Worm (Caenorhabditis elegans) whole organism, young adult: ENCODE data around the gene xrn-2.

Source experiments
- F39B2.1 ChIP-seq: fragments of 200-800 bp; sonication (Bioruptor generic); IDR thresholded peaks from 2 replicates; pipeline ENCODE4 v1.3.6; 2022; ENCODE audit warnings: missing genetic modification reagents, missing genetic modification characterization, missing compliant biosample characterization
- F49E8.2 ChIP-seq: sonication (generic microtip); optimal IDR thresholded peaks from 3 replicates; lab custom pipeline; 2017; ENCODE audit warnings: missing genetic modification characterization, mild to moderate bottlenecking, missing compliant biosample characterization, antibody characterized with exemption, moderate library complexity; ENCODE audit not compliant: insufficient read depth
- F52B5.7 ChIP-seq: sonication (generic microtip); optimal IDR thresholded peaks from 2 replicates; lab custom pipeline; 2016; ENCODE audit warnings: mild to moderate bottlenecking, missing genetic modification characterization, missing compliant biosample characterization
- F57A8.1 ChIP-seq: fragments of 200-800 bp; sonication (Bioruptor generic); optimal IDR thresholded peaks from 2 replicates; lab custom pipeline; 2018; ENCODE audit warnings: mild to moderate bottlenecking, missing genetic modification characterization, moderate library complexity, missing compliant biosample characterization
- K11D2.4 ChIP-seq: fragments of 200-800 bp; sonication (Bioruptor generic); IDR thresholded peaks from 2 replicates; pipeline ENCODE4 v1.3.6; 2022; ENCODE audit warnings: missing genetic modification reagents, missing genetic modification characterization, missing compliant biosample characterization
- T07F8.4 ChIP-seq: sonication (generic microtip); optimal IDR thresholded peaks from 2 replicates; lab custom pipeline; 2016; ENCODE audit warnings: mild to moderate bottlenecking, missing genetic modification characterization, moderate library complexity, missing compliant biosample characterization
- T26A5.8 ChIP-seq: sonication (generic microtip); optimal IDR thresholded peaks from 2 replicates; lab custom pipeline; 2016; ENCODE audit warnings: missing genetic modification characterization, missing compliant biosample characterization
- atf-7 ChIP-seq: sonication (generic microtip); optimal IDR thresholded peaks from 2 replicates; lab custom pipeline; 2017; ENCODE audit warnings: mild to moderate bottlenecking, missing genetic modification characterization, missing compliant biosample characterization
- attf-3 ChIP-seq: fragments of 200-800 bp; sonication (Bioruptor generic); conservative IDR thresholded peaks from 2 replicates; pipeline ENCODE4 v1.3.6; 2022; ENCODE audit warnings: missing genetic modification reagents, missing genetic modification characterization, missing compliant biosample characterization
- attf-5 ChIP-seq: fragments of 200-800 bp; sonication (Bioruptor generic); optimal IDR thresholded peaks from 2 replicates; lab custom pipeline; 2018; ENCODE audit warnings: mild to moderate bottlenecking, missing genetic modification characterization, missing compliant biosample characterization
- attf-6 ChIP-seq: fragments of 200-800 bp; sonication (Bioruptor generic); IDR thresholded peaks from 2 replicates; pipeline ENCODE4 v1.3.6; 2022; ENCODE audit warnings: missing genetic modification reagents, missing genetic modification characterization, missing compliant biosample characterization
- ccch-3 ChIP-seq: fragments of 200-800 bp; sonication (Bioruptor generic); optimal IDR thresholded peaks from 2 replicates; lab custom pipeline; 2018; ENCODE audit warnings: mild to moderate bottlenecking, missing genetic modification characterization, missing compliant biosample characterization
- ceh-27 ChIP-seq: fragments of 200-800 bp; sonication (Bioruptor generic); optimal IDR thresholded peaks from 2 replicates; lab custom pipeline; 2018; ENCODE audit warnings: mild to moderate bottlenecking, missing genetic modification characterization, moderate library complexity, missing compliant biosample characterization
- ceh-79 ChIP-seq: sonication (generic microtip); optimal IDR thresholded peaks from 2 replicates; lab custom pipeline; 2017; ENCODE audit warnings: mild to moderate bottlenecking, missing genetic modification characterization, missing compliant biosample characterization
- chd-7 ChIP-seq: sonication (generic microtip); optimal IDR thresholded peaks from 2 replicates; lab custom pipeline; 2016; ENCODE audit warnings: mild to moderate bottlenecking, missing genetic modification characterization, moderate library complexity, missing compliant biosample characterization
- dpff-1 ChIP-seq: sonication (generic microtip); optimal IDR thresholded peaks from 2 replicates; lab custom pipeline; 2017; ENCODE audit warnings: mild to moderate bottlenecking, missing genetic modification characterization, missing compliant biosample characterization
- efl-1 ChIP-seq: fragments of 150-350 bp; optimal IDR thresholded peaks from 2 replicates; lab custom pipeline; 2014; ENCODE audit warnings: missing biosample characterization, missing genetic modification reagents, missing genetic modification characterization
- fkh-3 ChIP-seq: sonication (generic microtip); optimal IDR thresholded peaks from 2 replicates; lab custom pipeline; 2016; ENCODE audit warnings: mild to moderate bottlenecking, missing genetic modification characterization, missing compliant biosample characterization
- hmg-1.2 ChIP-seq: fragments of 200-800 bp; sonication (Bioruptor generic); IDR thresholded peaks from 2 replicates; pipeline ENCODE4 v1.3.6; 2022; ENCODE audit warnings: missing genetic modification reagents, missing genetic modification characterization, missing compliant biosample characterization
- hrde-1 ChIP-seq: sonication (generic microtip); optimal IDR thresholded peaks from 2 replicates; lab custom pipeline; 2016; ENCODE audit warnings: missing genetic modification characterization, mild to moderate bottlenecking, missing compliant biosample characterization, moderate library complexity, missing genotype, missing genetic modification reagents, borderline replicate concordance
- hsf-1 ChIP-seq: fragments of 200-800 bp; sonication (Bioruptor generic); IDR thresholded peaks from 2 replicates; pipeline ENCODE4 v1.3.6; 2022; ENCODE audit warnings: missing genetic modification reagents, missing genetic modification characterization, missing compliant biosample characterization
- let-607 ChIP-seq, 2 experiments: fragments of 200-800 bp in 1 of 2; sonication (Bioruptor generic) in 1 of 2; sonication (generic microtip) in 1 of 2; optimal IDR thresholded peaks; 2 replicates each; lab custom pipeline; 2016 to 2018; ENCODE audit warnings: mild to moderate bottlenecking in 2 of 2, missing compliant biosample characterization in 2 of 2, missing genetic modification characterization in 2 of 2, moderate library complexity in 2 of 2, missing genotype in 1 of 2
- lin-35 ChIP-seq, 3 experiments: fragments of 150-350 bp in 2 of 3; sonication (generic microtip) in 1 of 3; optimal IDR thresholded peaks; 2 replicates each; lab custom pipeline; 2014 to 2018; ENCODE audit warnings: missing biosample characterization in 3 of 3, missing genetic modification characterization in 3 of 3, missing genetic modification reagents in 3 of 3
- lsl-1 ChIP-seq: fragments of 200-800 bp; sonication (Bioruptor generic); optimal IDR thresholded peaks from 2 replicates; lab custom pipeline; 2018; ENCODE audit warnings: mild to moderate bottlenecking, missing genetic modification characterization, moderate library complexity, missing compliant biosample characterization
- madf-10 ChIP-seq: sonication (generic microtip); optimal IDR thresholded peaks from 2 replicates; lab custom pipeline; 2016; ENCODE audit warnings: mild to moderate bottlenecking, missing genetic modification characterization, missing compliant biosample characterization
- madf-3 ChIP-seq: fragments of 200-800 bp; sonication (Bioruptor generic); IDR thresholded peaks from 2 replicates; pipeline ENCODE4 v1.3.6; 2022; ENCODE audit warnings: missing genetic modification reagents, missing genetic modification characterization, missing compliant biosample characterization
- madf-6 ChIP-seq: fragments of 200-800 bp; sonication (Bioruptor generic); IDR thresholded peaks from 2 replicates; pipeline ENCODE4 v1.3.6; 2022; ENCODE audit warnings: missing genetic modification reagents, missing genetic modification characterization, missing compliant biosample characterization
- madf-8 ChIP-seq: fragments of 200-800 bp; sonication (Bioruptor generic); conservative IDR thresholded peaks from 2 replicates; pipeline ENCODE4 v1.3.6; 2022; ENCODE audit warnings: missing genetic modification reagents, missing genetic modification characterization, missing compliant biosample characterization
- mxl-1 ChIP-seq: sonication (generic microtip); optimal IDR thresholded peaks from 2 replicates; lab custom pipeline; 2016; ENCODE audit warnings: missing genetic modification characterization, missing compliant biosample characterization
- nfya-1 ChIP-seq: sonication (generic microtip); optimal IDR thresholded peaks from 2 replicates; lab custom pipeline; 2017; ENCODE audit warnings: antibody characterized with exemption, missing compliant biosample characterization, missing genetic modification characterization, borderline replicate concordance; ENCODE audit not compliant: insufficient read depth
- nfya-2 ChIP-seq: fragments of 200-800 bp; sonication (Bioruptor generic); IDR thresholded peaks from 2 replicates; pipeline ENCODE4 v1.3.6; 2022; ENCODE audit warnings: missing genetic modification reagents, missing genetic modification characterization, missing compliant biosample characterization
- nfyb-1 ChIP-seq: fragments of 200-800 bp; sonication (Bioruptor generic); IDR thresholded peaks from 2 replicates; pipeline ENCODE4 v1.3.6; 2022; ENCODE audit warnings: missing genetic modification reagents, missing genetic modification characterization, missing compliant biosample characterization
- nhr-120 ChIP-seq: fragments of 200-800 bp; sonication (Bioruptor generic); IDR thresholded peaks from 2 replicates; pipeline ENCODE4 v1.3.6; 2022; ENCODE audit warnings: missing genetic modification characterization, missing compliant biosample characterization
- nhr-179 ChIP-seq: sonication (generic microtip); optimal IDR thresholded peaks from 2 replicates; lab custom pipeline; 2016; ENCODE audit warnings: mild to moderate bottlenecking, missing genetic modification characterization, missing compliant biosample characterization
- nhr-90 ChIP-seq: sonication (generic microtip); optimal IDR thresholded peaks from 2 replicates; lab custom pipeline; 2016; ENCODE audit warnings: missing genotype, mild to moderate bottlenecking, missing genetic modification characterization, missing compliant biosample characterization
- repo-1 ChIP-seq: sonication (generic microtip); optimal IDR thresholded peaks from 2 replicates; lab custom pipeline; 2017; ENCODE audit warnings: mild to moderate bottlenecking, missing genetic modification characterization, missing compliant biosample characterization
- sdz-38 ChIP-seq: sonication (generic microtip); optimal IDR thresholded peaks from 2 replicates; lab custom pipeline; 2016; ENCODE audit warnings: missing genotype, missing genetic modification characterization, missing compliant biosample characterization
- sea-2 ChIP-seq: fragments of 200-800 bp; sonication (Bioruptor generic); IDR thresholded peaks from 2 replicates; pipeline ENCODE4 v1.3.6; 2022; ENCODE audit warnings: missing genetic modification characterization, missing compliant biosample characterization
- snpc-4 ChIP-seq, 5 experiments: fragments of 150-350 bp in 1 of 5; sonication (generic microtip) in 4 of 5; optimal IDR thresholded peaks; 2 replicates each; lab custom pipeline; 2014 to 2018; ENCODE audit warnings: missing genetic modification characterization in 5 of 5, missing biosample characterization in 3 of 5, antibody characterized with exemption in 2 of 5, mild to moderate bottlenecking in 2 of 5, missing compliant biosample characterization in 2 of 5, missing genotype in 2 of 5, moderate library complexity in 2 of 5, missing genetic modification reagents in 1 of 5
- somi-1 ChIP-seq: fragments of 200-800 bp; sonication (Bioruptor generic); optimal IDR thresholded peaks from 2 replicates; lab custom pipeline; 2018; ENCODE audit warnings: mild to moderate bottlenecking, missing genetic modification characterization, missing compliant biosample characterization
- sptf-2 ChIP-seq: fragments of 200-800 bp; sonication (Bioruptor generic); optimal IDR thresholded peaks from 2 replicates; lab custom pipeline; 2018; ENCODE audit warnings: mild to moderate bottlenecking, missing genetic modification characterization, missing compliant biosample characterization
- xnd-1 ChIP-seq: sonication (generic microtip); optimal IDR thresholded peaks from 2 replicates; lab custom pipeline; 2016; ENCODE audit warnings: missing genotype, missing genetic modification reagents, missing genetic modification characterization, missing compliant biosample characterization
- ztf-22 ChIP-seq: fragments of 200-800 bp; sonication (Bioruptor generic); optimal IDR thresholded peaks from 2 replicates; lab custom pipeline; 2018; ENCODE audit warnings: mild to moderate bottlenecking, missing genetic modification characterization, moderate library complexity, missing compliant biosample characterization
- ztf-25 ChIP-seq: fragments of 200-800 bp; sonication (Bioruptor generic); IDR thresholded peaks from 2 replicates; pipeline ENCODE4 v1.3.6; 2022; ENCODE audit warnings: missing genetic modification reagents, missing genetic modification characterization, missing compliant biosample characterization
- ztf-28 ChIP-seq: fragments of 200-800 bp; sonication (Bioruptor generic); IDR thresholded peaks from 2 replicates; pipeline ENCODE4 v1.3.6; 2022; ENCODE audit warnings: missing genetic modification reagents, missing genetic modification characterization, missing compliant biosample characterization
- ztf-6 ChIP-seq: fragments of 200-800 bp; sonication (Bioruptor generic); IDR thresholded peaks from 2 replicates; pipeline ENCODE4 v1.3.6; 2022; ENCODE audit warnings: missing genetic modification reagents, missing genetic modification characterization, missing compliant biosample characterization

The xrn-2 gene

ce11 chrII:14155259-14156023 is at the start of gene xrn-2, which contains the start of gene rpl-43:
TSS of gene xrn-2 (plus strand) at chrII:14155768.
TSS of gene rpl-43 (plus strand) at chrII:14155294.
- TF ChIP-seq ztf-6 (GFP tag; lab: Robert Waterston, UW) (no peak), mxl-1 (tag; lab: Kevin White, UChicago) (no peak), T07F8.4 (tag; lab: Kevin White, UChicago) (no peak), lsl-1 (GFP tag; lab: Kevin White, UChicago) (peak; percentile 58), xnd-1 (tag; lab: Kevin White, UChicago) (peak; percentile 58), hrde-1 (peak; percentile 94), snpc-4 (GFP tag; optimal IDR thresholded peaks at IDR 0.05; lab: Kevin White, UChicago) (peak; percentile 41), snpc-4 (tag; optimal IDR thresholded peaks at IDR 0.05; lab: Kevin White, UChicago) (peak in 2 of 4 experiments; percentile 11 to 54), nfyb-1 (GFP tag; lab: Robert Waterston, UW) (peak; percentile 79), ccch-3 (GFP tag; lab: Kevin White, UChicago) (no peak), chd-7 (peak; percentile 82), F39B2.1 (GFP tag; lab: Robert Waterston, UW) (peak; percentile 92), hmg-1.2 (peak; percentile 39), madf-10 (tag; lab: Kevin White, UChicago) (no peak), nhr-179 (tag; lab: Kevin White, UChicago) (no peak), ceh-27 (GFP tag; lab: Kevin White, UChicago) (no peak), nhr-90 (tag; lab: Kevin White, UChicago) (no peak), ztf-28 (GFP tag; lab: Robert Waterston, UW) (no peak), madf-6 (peak; percentile 87), ztf-22 (GFP tag; lab: Kevin White, UChicago) (no peak), ztf-25 (GFP tag; lab: Robert Waterston, UW) (0 out of 2 replicates have a peak, but pooled peaks have one; percentile 45), nfya-2 (GFP tag; lab: Robert Waterston, UW) (peak; percentile 86; the same call in 1 of the 2 replicates), efl-1 (peak; percentile 7), T26A5.8 (tag; lab: Kevin White, UChicago) (peak; percentile 71), hsf-1 (GFP tag; lab: Robert Waterston, UW) (peak; percentile 87), sdz-38 (tag; lab: Kevin White, UChicago) (no peak), F52B5.7 (tag; lab: Kevin White, UChicago) (peak; percentile 69), repo-1 (tag; lab: Kevin White, UChicago) (peak; percentile 56), attf-5 (GFP tag; lab: Kevin White, UChicago) (peak; percentile 30), atf-7 (tag; lab: Kevin White, UChicago) (peak; percentile 72), madf-3 (GFP tag; lab: Robert Waterston, UW) (peak; percentile 92), dpff-1 (peak; percentile 65), F57A8.1 (no peak), attf-6 (GFP tag; lab: Robert Waterston, UW) (peak; percentile 87), somi-1 (no peak), nfya-1 (tag; lab: Kevin White, UChicago) (no peak), fkh-3 (tag; lab: Kevin White, UChicago) (peak; percentile 79), ceh-79 (peak; percentile 35), lin-35 (GFP tag; optimal IDR thresholded peaks at IDR 0.05; lab: Kevin White, UChicago) (no peak), let-607 (tag; optimal IDR thresholded peaks at IDR 0.05; lab: Kevin White, UChicago) (no peak), K11D2.4 (GFP tag; lab: Robert Waterston, UW) (no peak), F49E8.2 (peak; percentile 87), nhr-120 (GFP tag; lab: Robert Waterston, UW) (0 out of 2 replicates have a peak, but pooled peaks have one; percentile 76), madf-8 (GFP tag; lab: Robert Waterston, UW) (peak; percentile 30), sptf-2 (GFP tag; lab: Kevin White, UChicago) (no peak), sea-2 (GFP tag; lab: Robert Waterston, UW) (no peak), attf-3 (GFP tag; lab: Robert Waterston, UW) (no peak)
